Worm (Caenorhabditis elegans) whole organism, young adult: Measurements from ENCODE around the gene grd-1.

ENCODE experiments used
- B0035.1 ChIP-seq: sonication (generic microtip); optimal IDR thresholded peaks from 2 replicates; lab custom pipeline; 2016; ENCODE audit warnings: missing genetic modification characterization, mild to moderate bottlenecking, missing compliant biosample characterization, missing genotype, missing genetic modification reagents
- F49E8.2 ChIP-seq: sonication (generic microtip); optimal IDR thresholded peaks from 3 replicates; lab custom pipeline; 2017; ENCODE audit warnings: missing genetic modification characterization, mild to moderate bottlenecking, missing compliant biosample characterization, antibody characterized with exemption, moderate library complexity; ENCODE audit not compliant: insufficient read depth
- Y67H2A.10 ChIP-seq: fragments of 200-800 bp; sonication (Bioruptor generic); conservative IDR thresholded peaks from 2 replicates; pipeline ENCODE4 v1.3.6; 2022; ENCODE audit warnings: missing genetic modification reagents, missing genetic modification characterization, missing compliant biosample characterization
- nhr-90 ChIP-seq: sonication (generic microtip); optimal IDR thresholded peaks from 2 replicates; lab custom pipeline; 2016; ENCODE audit warnings: missing genotype, mild to moderate bottlenecking, missing genetic modification characterization, missing compliant biosample characterization

DNA sequence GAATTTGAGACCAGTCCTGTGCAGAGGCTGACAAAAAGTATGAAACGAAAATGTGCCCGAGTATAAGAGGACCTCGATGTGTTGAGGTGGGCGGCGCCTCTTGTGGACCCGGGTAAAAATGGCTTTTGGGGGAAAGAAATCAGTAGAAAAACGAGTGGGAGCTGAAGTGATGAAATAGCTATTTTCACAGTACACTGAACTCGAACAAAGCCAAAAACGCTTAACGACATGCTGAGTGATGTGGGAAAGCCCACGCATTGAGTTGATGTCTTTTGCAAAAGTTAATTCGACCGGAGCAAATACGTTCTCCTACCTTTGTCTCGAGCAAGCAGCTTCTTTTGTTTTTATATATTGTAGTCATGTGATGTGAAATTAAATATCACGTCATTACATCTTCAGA lies 7.5 kb downstream of the grd-1 start, which contains the start of gene nlp-66:
- TF ChIP-seq nhr-90 (tag; lab: Kevin White, UChicago) (no peak), F49E8.2 (tag; lab: Kevin White, UChicago) (no peak), B0035.1 (tag; lab: Kevin White, UChicago) (no peak), Y67H2A.10 (GFP tag; lab: Robert Waterston, UW) (no peak)
